Fruit fly (Drosophila melanogaster) whole organism, embryonic: Measurements from ENCODE around the gene Gclc.

Experiments
- Abd-B ChIP-seq: fragments of 200-800 bp; sonication (Bioruptor generic); optimal IDR thresholded peaks from 2 replicates; lab custom pipeline; 2018; ENCODE audit warnings: missing biosample characterization, mild to moderate bottlenecking, missing genetic modification characterization, moderate library complexity
- Atf3 ChIP-seq: fragments of 200-800 bp; sonication (Bioruptor generic); optimal IDR thresholded peaks from 3 replicates; lab custom pipeline; 2016; ENCODE audit warnings: missing biosample characterization, missing genetic modification characterization
- B-H2 ChIP-seq: fragments of 200-800 bp; sonication (Bioruptor generic); optimal IDR thresholded peaks from 2 replicates; lab custom pipeline; 2018; ENCODE audit warnings: missing biosample characterization, mild to moderate bottlenecking, missing genetic modification characterization
- CG10979 ChIP-seq: fragments of 200-800 bp; sonication (Bioruptor generic); optimal IDR thresholded peaks from 2 replicates; lab custom pipeline; 2018; ENCODE audit warnings: missing biosample characterization, mild to moderate bottlenecking, missing genetic modification characterization, moderate library complexity
- CG11456 ChIP-seq: fragments of 200-800 bp; sonication (Bioruptor generic); IDR thresholded peaks from 3 replicates; pipeline ENCODE4 v1.3.6; 2022; ENCODE audit warnings: missing biosample characterization, missing genetic modification characterization
- CG11695 ChIP-seq: fragments of 200-800 bp; sonication (Bioruptor generic); IDR thresholded peaks from 3 replicates; pipeline ENCODE4 v1.3.6; 2022; ENCODE audit warnings: missing biosample characterization, missing genetic modification characterization
- CG11696 ChIP-seq: fragments of 200-800 bp; sonication (Bioruptor generic); IDR thresholded peaks from 2 replicates; pipeline ENCODE4 v1.3.6; 2022; ENCODE audit warnings: missing biosample characterization, missing genetic modification characterization
- CG13424 ChIP-seq: fragments of 200-800 bp; sonication (Bioruptor generic); optimal IDR thresholded peaks from 2 replicates; lab custom pipeline; 2019; ENCODE audit warnings: missing biosample characterization, mild to moderate bottlenecking, missing genetic modification characterization, moderate library complexity
- CG14860 ChIP-seq: fragments of 200-800 bp; sonication (Bioruptor generic); IDR thresholded peaks from 3 replicates; pipeline ENCODE4 v1.3.6; 2022; ENCODE audit warnings: missing biosample characterization, missing genetic modification characterization; ENCODE audit not compliant: partially characterized antibody
- CG15514 ChIP-seq: fragments of 200-800 bp; sonication (Bioruptor generic); optimal IDR thresholded peaks from 3 replicates; lab custom pipeline; 2017; ENCODE audit warnings: missing biosample characterization, missing genetic modification characterization, mild to moderate bottlenecking, moderate library complexity, missing genetic modification reagents
- CG1603 ChIP-seq: fragments of 200-800 bp; sonication (Bioruptor generic); optimal IDR thresholded peaks from 2 replicates; lab custom pipeline; 2019; ENCODE audit warnings: missing biosample characterization, mild to moderate bottlenecking, missing genetic modification characterization, moderate library complexity
- CG1647 ChIP-seq: fragments of 200-800 bp; sonication (Bioruptor generic); optimal IDR thresholded peaks from 3 replicates; lab custom pipeline; 2016; ENCODE audit warnings: missing biosample characterization, missing genetic modification characterization
- CG18619 ChIP-seq: fragments of 200-800 bp; sonication (Bioruptor generic); optimal IDR thresholded peaks from 3 replicates; lab custom pipeline; 2017; ENCODE audit warnings: missing biosample characterization, mild to moderate bottlenecking, missing genetic modification characterization
- CG2202 ChIP-seq: fragments of 200-800 bp; sonication (Bioruptor generic); optimal IDR thresholded peaks from 2 replicates; lab custom pipeline; 2018; ENCODE audit warnings: missing biosample characterization, mild to moderate bottlenecking, missing genetic modification characterization
- CG32767 ChIP-seq: fragments of 200-800 bp; sonication (Bioruptor generic); IDR thresholded peaks from 2 replicates; pipeline ENCODE4 v1.3.6; 2022; ENCODE audit warnings: missing biosample characterization, missing genetic modification characterization
- CG5245 ChIP-seq: fragments of 200-800 bp; sonication (Bioruptor generic); optimal IDR thresholded peaks from 3 replicates; lab custom pipeline; 2016; ENCODE audit warnings: missing biosample characterization, missing genetic modification characterization
- CG9797 ChIP-seq: fragments of 200-800 bp; sonication (Bioruptor generic); optimal IDR thresholded peaks from 3 replicates; lab custom pipeline; 2018; ENCODE audit warnings: missing biosample characterization, mild to moderate bottlenecking, missing genetic modification characterization
- Camta ChIP-seq: fragments of 200-800 bp; sonication (Bioruptor generic); optimal IDR thresholded peaks from 2 replicates; lab custom pipeline; 2016; ENCODE audit warnings: missing biosample characterization, missing genetic modification characterization
- CoRest ChIP-seq: fragments of 200-800 bp; sonication (Bioruptor generic); optimal IDR thresholded peaks from 3 replicates; lab custom pipeline; 2018; ENCODE audit warnings: missing biosample characterization, mild to moderate bottlenecking, missing genetic modification characterization, moderate library complexity
- Deaf1 ChIP-seq: fragments of 200-800 bp; optimal IDR thresholded peaks from 3 replicates; lab custom pipeline; 2019; ENCODE audit warnings: missing biosample characterization, mild to moderate bottlenecking, missing genetic modification characterization, moderate library complexity
- Ets97D ChIP-seq: fragments of 200-800 bp; sonication (Bioruptor generic); optimal IDR thresholded peaks from 3 replicates; lab custom pipeline; 2016; ENCODE audit warnings: missing biosample characterization, missing genetic modification characterization
- HLH54F ChIP-seq: fragments of 200-800 bp; sonication (Bioruptor generic); optimal IDR thresholded peaks from 3 replicates; lab custom pipeline; 2016; ENCODE audit warnings: missing biosample characterization, missing genetic modification characterization
- HmgD ChIP-seq: fragments of 200-800 bp; sonication (Bioruptor generic); optimal IDR thresholded peaks from 3 replicates; lab custom pipeline; 2016; ENCODE audit warnings: missing biosample characterization, missing genetic modification characterization
- MESR4 ChIP-seq: fragments of 200-800 bp; sonication (Bioruptor generic); optimal IDR thresholded peaks from 2 replicates; lab custom pipeline; 2018; ENCODE audit warnings: missing biosample characterization, mild to moderate bottlenecking, missing genetic modification characterization, moderate library complexity
- Med ChIP-seq: fragments of 200-800 bp; sonication (Bioruptor generic); peaks from one replicate; lab custom pipeline; 2016; ENCODE audit warnings: missing biosample characterization, missing genetic modification characterization, mild to moderate bottlenecking, inconsistent platforms, moderate library complexity
- Mrtf ChIP-seq: fragments of 200-800 bp; sonication (Bioruptor generic); IDR thresholded peaks from 3 replicates; pipeline ENCODE4 v1.3.6; 2022; ENCODE audit warnings: missing biosample characterization, missing genetic modification characterization
- Nf-YC ChIP-seq: fragments of 200-800 bp; optimal IDR thresholded peaks from 3 replicates; lab custom pipeline; 2019; ENCODE audit warnings: missing biosample characterization, mild to moderate bottlenecking, missing genetic modification characterization, moderate library complexity
- Optix ChIP-seq: fragments of 200-800 bp; sonication (Bioruptor generic); IDR thresholded peaks from 3 replicates; pipeline ENCODE4 v1.3.6; 2022; ENCODE audit warnings: missing biosample characterization, missing genetic modification characterization
- Pdp1 ChIP-seq, 2 experiments: fragments of 200-800 bp; sonication (Bioruptor generic); optimal IDR thresholded peaks; 3 replicates each; lab custom pipeline; 2016; ENCODE audit warnings: missing biosample characterization in 2 of 2, missing genetic modification characterization in 2 of 2, mild to moderate bottlenecking in 1 of 2, moderate library complexity in 1 of 2
- Rfx ChIP-seq: fragments of 200-800 bp; sonication (Bioruptor generic); IDR thresholded peaks from 2 replicates; pipeline ENCODE4 v1.3.6; 2022; ENCODE audit warnings: missing biosample characterization, missing genetic modification characterization
- Sin3A ChIP-seq: fragments of >200 bp; optimal IDR thresholded peaks from 2 replicates; lab custom pipeline; 2018
- Ssrp ChIP-seq: fragments of 200-800 bp; sonication (Bioruptor generic); optimal IDR thresholded peaks from 2 replicates; lab custom pipeline; 2018; ENCODE audit warnings: missing biosample characterization, mild to moderate bottlenecking, missing genetic modification characterization, moderate library complexity
- Taf1 ChIP-seq: fragments of 200-800 bp; sonication (Bioruptor generic); IDR thresholded peaks from 2 replicates; pipeline ENCODE4 v1.3.6; 2022; ENCODE audit warnings: missing biosample characterization, missing genetic modification characterization
- ato ChIP-seq: fragments of 200-800 bp; sonication (Bioruptor generic); IDR thresholded peaks from 2 replicates; pipeline ENCODE4 v1.3.6; 2022; ENCODE audit warnings: missing biosample characterization, missing genetic modification characterization; ENCODE audit not compliant: partially characterized antibody
- btn ChIP-seq: fragments of 200-800 bp; sonication (Bioruptor generic); optimal IDR thresholded peaks from 2 replicates; lab custom pipeline; 2016; ENCODE audit warnings: missing biosample characterization, missing genetic modification characterization
- cad ChIP-seq: fragments of >200 bp; optimal IDR thresholded peaks from 2 replicates; lab custom pipeline; 2017; ENCODE audit warnings: missing biosample characterization, missing genetic modification characterization
- cas ChIP-seq: fragments of 200-800 bp; sonication (Bioruptor generic); IDR thresholded peaks from 2 replicates; pipeline ENCODE4 v1.3.6; 2022; ENCODE audit warnings: missing biosample characterization, missing genetic modification characterization
- chif ChIP-seq, 2 experiments: fragments of 200-800 bp; sonication (Bioruptor generic); optimal IDR thresholded peaks; 3 replicates each; lab custom pipeline; 2016; ENCODE audit warnings: missing biosample characterization in 2 of 2, missing genetic modification characterization in 2 of 2
- dmrt11E ChIP-seq: fragments of 200-800 bp; sonication (Bioruptor generic); optimal IDR thresholded peaks from 3 replicates; lab custom pipeline; 2018; ENCODE audit warnings: missing biosample characterization, mild to moderate bottlenecking, missing genetic modification characterization, moderate library complexity
- ftz-f1 ChIP-seq: fragments of 200-800 bp; sonication (Bioruptor generic); optimal IDR thresholded peaks from 2 replicates; lab custom pipeline; 2016; ENCODE audit warnings: missing biosample characterization, missing genetic modification characterization
- grn ChIP-seq: fragments of 200-800 bp; sonication (Bioruptor generic); optimal IDR thresholded peaks from 3 replicates; lab custom pipeline; 2017; ENCODE audit warnings: missing biosample characterization, missing genetic modification characterization
- ham ChIP-seq: fragments of 200-800 bp; sonication (Bioruptor generic); IDR thresholded peaks from 2 replicates; pipeline ENCODE4 v1.3.6; 2022; ENCODE audit warnings: missing biosample characterization, missing genetic modification characterization
- mam ChIP-seq: fragments of 200-800 bp; sonication (Bioruptor generic); optimal IDR thresholded peaks from 3 replicates; lab custom pipeline; 2016; ENCODE audit warnings: missing biosample characterization, missing genetic modification characterization
- pfk ChIP-seq: fragments of 200-800 bp; sonication (Bioruptor generic); optimal IDR thresholded peaks from 2 replicates; lab custom pipeline; 2018; ENCODE audit warnings: missing biosample characterization, mild to moderate bottlenecking, missing genetic modification characterization, moderate library complexity
- sens-2 ChIP-seq: fragments of 200-800 bp; sonication (Bioruptor generic); IDR thresholded peaks from 2 replicates; pipeline ENCODE4 v1.3.6; 2022; ENCODE audit warnings: missing biosample characterization, missing genetic modification characterization
- sna ChIP-seq: fragments of 200-800 bp; sonication (Bioruptor generic); IDR thresholded peaks from 2 replicates; pipeline ENCODE4 v1.3.6; 2022; ENCODE audit warnings: missing biosample characterization, missing genetic modification characterization; ENCODE audit not compliant: partially characterized antibody
- trem ChIP-seq: fragments of 200-800 bp; optimal IDR thresholded peaks from 3 replicates; lab custom pipeline; 2019; ENCODE audit warnings: missing biosample characterization, mild to moderate bottlenecking, missing genetic modification characterization, moderate library complexity
- tup ChIP-seq: fragments of 200-800 bp; sonication (Bioruptor generic); optimal IDR thresholded peaks from 2 replicates; lab custom pipeline; 2016; ENCODE audit warnings: missing biosample characterization, mild to moderate bottlenecking, missing genetic modification characterization, moderate library complexity
- tx ChIP-seq: fragments of 200-800 bp; sonication (Bioruptor generic); optimal IDR thresholded peaks from 2 replicates; lab custom pipeline; 2016; ENCODE audit warnings: missing biosample characterization, missing genetic modification characterization
- z ChIP-seq: fragments of 200-800 bp; sonication (Bioruptor generic); IDR thresholded peaks from 3 replicates; pipeline ENCODE4 v1.3.6; 2022; ENCODE audit warnings: missing biosample characterization, missing genetic modification characterization

The Gclc gene

DNA sequence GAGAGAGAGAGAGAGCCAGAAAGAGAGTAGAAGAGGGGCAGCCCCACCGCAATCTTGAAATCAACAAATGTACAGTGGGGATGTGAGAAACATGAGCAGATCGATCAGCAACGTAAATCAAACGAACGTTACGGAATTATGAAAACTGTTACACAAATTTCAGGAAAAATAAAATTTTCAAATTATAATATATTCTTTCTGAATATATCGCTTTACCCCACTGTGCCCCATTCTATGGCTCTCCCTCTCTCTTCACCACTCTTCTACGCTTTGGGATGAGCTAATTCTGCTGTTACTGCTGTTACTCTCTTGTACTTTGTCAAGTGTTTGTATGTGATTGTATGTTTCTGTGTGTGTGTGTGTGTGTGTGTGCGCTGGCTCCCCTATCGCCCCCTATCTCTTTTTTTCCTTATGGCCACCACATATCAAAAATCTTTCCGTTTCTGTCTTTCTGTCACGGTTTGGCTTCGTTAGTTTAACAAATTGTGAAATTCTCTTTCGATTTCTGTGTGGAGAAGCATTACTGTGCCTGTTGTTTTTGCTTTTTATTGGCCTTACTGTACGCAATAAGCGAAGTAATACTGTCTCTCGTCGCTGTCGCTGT is 24.8 kb downstream of the Gclc start (continued):
- TF ChIP-seq HmgD (peak; percentile 32), CG9797 (peak; percentile 42), CG32767 (GFP tag; lab: Robert Waterston, UW) (peak; percentile 97), ato (GFP tag; lab: Robert Waterston, UW) (no peak; the same call in 1 of the 2 replicates), sens-2 (GFP tag; lab: Robert Waterston, UW) (peak; percentile 97), MESR4 (peak; percentile 42), HLH54F (GFP tag; lab: Kevin White, UChicago) (peak; percentile 86), CG11456 (GFP tag; lab: Robert Waterston, UW) (peak; percentile 98), z (GFP tag; lab: Robert Waterston, UW) (peak; percentile 76), cas (GFP tag; lab: Robert Waterston, UW) (peak; percentile 95), CG2202 (tag; lab: Kevin White, UChicago) (peak; percentile 92), ham (GFP tag; lab: Robert Waterston, UW) (peak; percentile 94), Mrtf (GFP tag; lab: Robert Waterston, UW) (peak; percentile 98), cad (no peak), CoRest (peak; percentile 95), Rfx (peak; percentile 99), chif (GFP tag; optimal IDR thresholded peaks at IDR 0.05; lab: Kevin White, UChicago) (peak; percentile 88 to 90), grn (peak; percentile 96), Ets97D (peak; percentile 55), trem (peak; percentile 89), CG18619 (GFP tag; lab: Kevin White, UChicago) (peak; percentile 96), Ssrp (tag; lab: Kevin White, UChicago) (peak; percentile 93), btn (GFP tag; lab: Kevin White, UChicago) (peak; percentile 84), CG13424 (peak; percentile 95), CG11695 (GFP tag; lab: Robert Waterston, UW) (peak; percentile 98), B-H2 (GFP tag; lab: Kevin White, UChicago) (peak; percentile 64), CG1647 (GFP tag; lab: Kevin White, UChicago) (peak; percentile 91), ftz-f1 (GFP tag; lab: Kevin White, UChicago) (peak; percentile 34), Optix (GFP tag; lab: Robert Waterston, UW) (peak; percentile 99), Taf1 (GFP tag; lab: Robert Waterston, UW) (peak; percentile 98), Deaf1 (tag; lab: Kevin White, UChicago) (peak; percentile 78), sna (GFP tag; lab: Robert Waterston, UW) (0 out of 2 replicates have a peak, but pooled peaks have one; percentile 59), CG14860 (GFP tag; lab: Robert Waterston, UW) (no peak), pfk (GFP tag; lab: Kevin White, UChicago) (no peak), Camta (GFP tag; lab: Kevin White, UChicago) (peak; percentile 90), CG1603 (tag; lab: Kevin White, UChicago) (peak; percentile 95), Atf3 (GFP tag; lab: Kevin White, UChicago) (peak; percentile 81), tup (GFP tag; lab: Kevin White, UChicago) (peak; percentile 80), CG11696 (GFP tag; lab: Robert Waterston, UW) (peak; percentile 96), Pdp1 (GFP tag; optimal IDR thresholded peaks at IDR 0.05; lab: Kevin White, UChicago) (peak; percentile 90 to 95), dmrt11E (tag; lab: Kevin White, UChicago) (peak; percentile 88), mam (GFP tag; lab: Kevin White, UChicago) (peak; percentile 91), Sin3A (lab: Kevin White, UChicago) (no peak), Nf-YC (peak; percentile 76), Abd-B (GFP tag; lab: Kevin White, UChicago) (peak; percentile 89), CG15514 (GFP tag; lab: Kevin White, UChicago) (peak; percentile 93), tx (GFP tag; lab: Kevin White, UChicago) (peak; percentile 83), CG5245 (GFP tag; lab: Kevin White, UChicago) (peak; percentile 93), CG10979 (tag; lab: Kevin White, UChicago) (peak; percentile 95), Med (peak; percentile 98)
